Fruit fly (Drosophila melanogaster) whole organism, prepupa: ENCODE results near the gene qin.

Experiments
- Blimp-1 ChIP-seq: fragments of 200-800 bp; sonication (Bioruptor generic); optimal IDR thresholded peaks from 3 replicates; lab custom pipeline; 2017; ENCODE audit warnings: missing biosample characterization, missing genetic modification characterization, mild to moderate bottlenecking, moderate library complexity, missing genetic modification reagents
- CG15336 ChIP-seq: fragments of 200-800 bp; sonication (Bioruptor generic); IDR thresholded peaks from 2 replicates; pipeline ENCODE4 v1.3.6; 2022; ENCODE audit warnings: missing biosample characterization, missing genetic modification characterization
- CG4318 ChIP-seq: fragments of 200-800 bp; sonication (Bioruptor generic); optimal IDR thresholded peaks from 3 replicates; lab custom pipeline; 2017; ENCODE audit warnings: missing biosample characterization, mild to moderate bottlenecking, missing genetic modification characterization
- CG6808 ChIP-seq: fragments of 200-800 bp; sonication (Bioruptor generic); optimal IDR thresholded peaks from 3 replicates; lab custom pipeline; 2017; ENCODE audit warnings: missing biosample characterization, missing genetic modification characterization, mild to moderate bottlenecking, moderate library complexity, missing genetic modification reagents
- CG6854 ChIP-seq: fragments of 200-800 bp; sonication (Bioruptor generic); optimal IDR thresholded peaks from 2 replicates; lab custom pipeline; 2017; ENCODE audit warnings: missing biosample characterization, mild to moderate bottlenecking, missing genetic modification characterization
- CG8119 ChIP-seq: fragments of 200-800 bp; sonication (Bioruptor generic); IDR thresholded peaks from 3 replicates; pipeline ENCODE4 v1.3.6; 2022; ENCODE audit warnings: missing biosample characterization, missing genetic modification characterization
- Eip78C ChIP-seq: fragments of 200-800 bp; sonication (Bioruptor generic); peaks from one replicate; lab custom pipeline; 2016; ENCODE audit warnings: missing biosample characterization, missing genetic modification characterization
- Gug ChIP-seq: fragments of 200-800 bp; sonication (Bioruptor generic); IDR thresholded peaks from 2 replicates; pipeline ENCODE4 v1.3.6; 2022; ENCODE audit warnings: missing biosample characterization, missing genetic modification characterization
- Hr39 ChIP-seq: fragments of 200-800 bp; sonication (Bioruptor generic); optimal IDR thresholded peaks from 2 replicates; lab custom pipeline; 2016; ENCODE audit warnings: missing biosample characterization, missing genetic modification characterization
- dac ChIP-seq: fragments of 200-800 bp; sonication (Bioruptor generic); optimal IDR thresholded peaks from 2 replicates; lab custom pipeline; 2017; ENCODE audit warnings: missing biosample characterization, mild to moderate bottlenecking, missing genetic modification characterization
- dsx ChIP-seq: fragments of 200-800 bp; optimal IDR thresholded peaks from 3 replicates; lab custom pipeline; 2019; ENCODE audit warnings: missing biosample characterization, mild to moderate bottlenecking, missing genetic modification characterization, moderate library complexity; ENCODE audit not compliant: poor library complexity, severe bottlenecking
- pdm3 ChIP-seq: fragments of 200-800 bp; sonication (Bioruptor generic); optimal IDR thresholded peaks from 3 replicates; lab custom pipeline; 2016; ENCODE audit warnings: missing biosample characterization, missing genetic modification characterization

DNA sequence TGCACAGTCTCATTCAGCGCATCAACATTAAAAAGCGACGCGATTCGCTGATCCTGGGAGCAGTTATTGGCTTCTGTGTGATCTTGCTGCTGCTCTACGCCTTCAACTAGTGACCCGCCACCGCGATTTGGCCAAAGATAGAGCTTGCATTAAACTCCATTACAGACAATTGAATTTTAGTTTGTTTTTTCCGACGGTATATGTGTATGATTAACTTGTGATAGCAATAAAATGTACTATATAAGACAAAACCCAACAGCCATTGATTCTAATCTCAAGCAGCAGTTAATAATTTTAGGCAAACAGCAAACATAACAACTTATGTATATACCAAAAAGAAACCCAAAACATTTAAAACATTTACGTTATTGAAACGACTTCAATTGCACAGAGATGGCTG lies 74.2 kb downstream of the qin start, which contains the start of gene CG31231:
- TF ChIP-seq Blimp-1 (GFP tag; lab: Kevin White, UChicago), result no peak
- TF ChIP-seq pdm3 (GFP tag; lab: Kevin White, UChicago), result no peak
- no peak for TF ChIP-seq CG15336 (GFP tag; lab: Robert Waterston, UW)
- no peak for TF ChIP-seq Eip78C (GFP tag; lab: Kevin White, UChicago)
- no peak for TF ChIP-seq CG8119 (GFP tag; lab: Robert Waterston, UW)
- no peak for TF ChIP-seq CG6808 (GFP tag; lab: Kevin White, UChicago)
- no peak for TF ChIP-seq Hr39 (GFP tag; lab: Kevin White, UChicago)
- no peak for TF ChIP-seq Gug (GFP tag; lab: Robert Waterston, UW)
- TF ChIP-seq dac, result no peak
- no peak for TF ChIP-seq CG4318 (GFP tag; lab: Kevin White, UChicago)
- TF ChIP-seq dsx (GFP tag; lab: Kevin White, UChicago), result no peak
- TF ChIP-seq CG6854 (GFP tag; lab: Kevin White, UChicago), result no peak
